Worm (Caenorhabditis elegans): ENCODE results near the gene F31E3.12.

The F31E3.12 gene

ce11 chrIII:6989201-6989600, 20.0 kb downstream of the F31E3.12 start:
- TF ChIP-seq ref-1 (GFP tag; conservative IDR thresholded peaks at IDR 0.05) (no peak), med-1 (GFP tag; optimal IDR thresholded peaks at IDR 0.05; ENCODE audit: insufficient read depth) (no peak), ztf-23 (GFP tag; IDR thresholded peaks at IDR 0.05) (no peak), ztf-29 (GFP tag; IDR thresholded peaks at IDR 0.05) (no peak), klf-2 (GFP tag; conservative IDR thresholded peaks at IDR 0.05) (no peak)

DNA sequence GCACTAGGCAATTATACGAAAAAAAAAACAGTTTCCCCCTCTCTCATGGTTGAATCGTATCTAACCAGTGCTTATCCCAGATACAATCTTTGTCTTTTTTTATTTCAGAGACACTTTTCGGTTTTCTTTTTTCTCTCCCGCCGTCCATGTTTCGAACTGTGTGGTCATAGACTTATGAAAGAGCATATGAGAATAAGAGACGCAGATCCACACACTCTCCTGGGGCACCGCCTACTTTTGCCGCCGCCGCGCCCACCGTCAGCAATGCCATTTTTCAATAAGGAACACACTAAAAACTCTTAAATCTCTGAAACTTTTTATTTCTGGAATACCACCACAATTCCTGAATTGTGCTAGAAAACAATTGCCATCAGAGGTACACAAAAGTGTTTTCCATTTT, 20.7 kb downstream of the F31E3.12 start, which contains the start of gene prk-1:
Gene prk-1, plus strand, starts transcription at position 269 of the 400 bp plus-strand sequence.
- TF ChIP-seq ztf-23 (GFP tag; IDR thresholded peaks at IDR 0.05), result no peak

DNA sequence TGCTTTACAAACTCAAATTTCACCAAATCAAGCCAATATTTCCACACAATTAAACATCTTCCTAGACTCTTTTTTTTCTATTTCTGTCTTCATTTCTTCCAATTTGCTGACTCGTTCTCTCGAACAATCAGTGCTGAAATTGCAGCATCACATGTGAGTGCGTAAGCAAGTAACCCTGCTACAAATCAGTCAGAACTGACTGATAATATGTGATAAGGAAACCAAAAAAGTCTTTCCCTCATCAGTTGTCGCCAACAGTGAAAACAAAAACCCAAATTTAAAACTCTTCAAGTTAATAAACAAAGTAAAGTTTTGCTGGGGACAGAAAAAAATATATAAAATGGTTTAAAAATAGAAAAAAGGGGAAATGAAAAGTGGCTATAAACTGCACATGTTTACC, 22.3 kb downstream of the F31E3.12 start:
- TF ChIP-seq tab-1 (GFP tag; IDR thresholded peaks at IDR 0.05), result no peak
- no peak for TF ChIP-seq cog-1 (tag; optimal IDR thresholded peaks at IDR 0.05)
- no peak for TF ChIP-seq flt-1 (GFP tag; IDR thresholded peaks at IDR 0.05)
- TF ChIP-seq ref-1 (GFP tag; conservative IDR thresholded peaks at IDR 0.05), result no peak
- no peak for TF ChIP-seq ztf-29 (GFP tag; IDR thresholded peaks at IDR 0.05)
- TF ChIP-seq klf-2 (GFP tag; conservative IDR thresholded peaks at IDR 0.05), result no peak
- no peak for TF ChIP-seq ztf-23 (GFP tag; IDR thresholded peaks at IDR 0.05)
- no peak for TF ChIP-seq med-1 (GFP tag; optimal IDR thresholded peaks at IDR 0.05; ENCODE audit: insufficient read depth)
- no peak for TF ChIP-seq T22C8.4 (GFP tag; IDR thresholded peaks at IDR 0.05)

DNA sequence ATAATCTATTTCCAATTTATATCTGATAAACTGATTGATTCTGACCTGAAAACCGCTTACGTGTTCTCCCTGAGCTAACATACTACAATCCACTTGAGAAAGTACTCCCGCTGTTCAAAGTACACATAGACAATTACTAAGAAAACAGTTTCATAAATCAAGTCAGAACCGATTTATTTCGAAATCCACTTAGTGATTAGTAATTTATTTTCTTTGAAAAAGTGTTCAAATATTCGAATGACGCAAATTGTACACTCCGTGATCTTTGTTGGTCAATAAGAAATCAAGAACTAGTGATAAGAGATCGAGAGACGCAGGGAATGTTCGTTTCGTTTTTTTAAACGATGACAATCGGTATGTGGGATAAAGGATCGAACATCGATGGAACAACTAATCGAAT, 23.3 kb downstream of the F31E3.12 start:
- TF ChIP-seq ztf-29 (GFP tag; IDR thresholded peaks at IDR 0.05) (no peak), flt-1 (GFP tag; IDR thresholded peaks at IDR 0.05) (no peak), ztf-23 (GFP tag; IDR thresholded peaks at IDR 0.05) (no peak), T22C8.4 (GFP tag; IDR thresholded peaks at IDR 0.05) (no peak), cog-1 (tag; optimal IDR thresholded peaks at IDR 0.05) (no peak), tab-1 (GFP tag; IDR thresholded peaks at IDR 0.05) (no peak), ref-1 (GFP tag; conservative IDR thresholded peaks at IDR 0.05) (no peak)

- TF ChIP-seq ref-1 (GFP tag; conservative IDR thresholded peaks at IDR 0.05) (no peak), flt-1 (GFP tag; IDR thresholded peaks at IDR 0.05) (no peak), klf-2 (GFP tag; conservative IDR thresholded peaks at IDR 0.05) (no peak), ztf-29 (GFP tag; IDR thresholded peaks at IDR 0.05) (no peak), med-1 (GFP tag; optimal IDR thresholded peaks at IDR 0.05; ENCODE audit: insufficient read depth) (no peak), ztf-23 (GFP tag; IDR thresholded peaks at IDR 0.05) (no peak), cog-1 (tag; optimal IDR thresholded peaks at IDR 0.05) (no peak), T22C8.4 (GFP tag; IDR thresholded peaks at IDR 0.05) (no peak), tab-1 (GFP tag; IDR thresholded peaks at IDR 0.05) (no peak)
These were observed 24.0 kb downstream of the F31E3.12 start for ce11 chrIII:6993179-6993578.

- TF ChIP-seq klf-2 (GFP tag; conservative IDR thresholded peaks at IDR 0.05), result no peak
- no peak for TF ChIP-seq ztf-23 (GFP tag; IDR thresholded peaks at IDR 0.05)
- TF ChIP-seq med-1 (GFP tag; optimal IDR thresholded peaks at IDR 0.05; ENCODE audit: insufficient read depth), result no peak
- TF ChIP-seq tab-1 (GFP tag; IDR thresholded peaks at IDR 0.05), result no peak
These were observed 33.0 kb downstream of the F31E3.12 start for ce11 chrIII:7002143-7002542.

- TF ChIP-seq tab-1 (GFP tag; IDR thresholded peaks at IDR 0.05) (no peak), ref-1 (GFP tag; conservative IDR thresholded peaks at IDR 0.05) (no peak), klf-2 (GFP tag; conservative IDR thresholded peaks at IDR 0.05) (no peak), ztf-23 (GFP tag; IDR thresholded peaks at IDR 0.05) (no peak), T22C8.4 (GFP tag; IDR thresholded peaks at IDR 0.05) (no peak), flt-1 (GFP tag; IDR thresholded peaks at IDR 0.05) (no peak), cog-1 (tag; optimal IDR thresholded peaks at IDR 0.05) (no peak), med-1 (GFP tag; optimal IDR thresholded peaks at IDR 0.05; ENCODE audit: insufficient read depth) (no peak)
These were observed 36.2 kb downstream of the F31E3.12 start, which contains the start of gene C06E8.5 for ce11 chrIII:7005350-7005749. Gene C06E8.5, minus strand, starts transcription at chrIII:7005450.

- TF ChIP-seq ztf-23 (GFP tag; IDR thresholded peaks at IDR 0.05) (no peak), ref-1 (GFP tag; conservative IDR thresholded peaks at IDR 0.05) (no peak), ztf-29 (GFP tag; IDR thresholded peaks at IDR 0.05) (no peak), cog-1 (tag; optimal IDR thresholded peaks at IDR 0.05) (no peak), T22C8.4 (GFP tag; IDR thresholded peaks at IDR 0.05) (no peak)
These were observed 39.6 kb downstream of the F31E3.12 start, which contains the start of gene lgc-38 for ce11 chrIII:7008836-7009235. Gene lgc-38, plus strand, starts transcription at chrIII:7009136.

- TF ChIP-seq ref-1 (GFP tag; conservative IDR thresholded peaks at IDR 0.05), result no peak
- TF ChIP-seq klf-2 (GFP tag; conservative IDR thresholded peaks at IDR 0.05), result no peak
- TF ChIP-seq cog-1 (tag; optimal IDR thresholded peaks at IDR 0.05), result no peak
- no peak for TF ChIP-seq flt-1 (GFP tag; IDR thresholded peaks at IDR 0.05)
- TF ChIP-seq med-1 (GFP tag; optimal IDR thresholded peaks at IDR 0.05; ENCODE audit: insufficient read depth), result no peak
- no peak for TF ChIP-seq tab-1 (GFP tag; IDR thresholded peaks at IDR 0.05)
- TF ChIP-seq ztf-23 (GFP tag; IDR thresholded peaks at IDR 0.05), result no peak
- TF ChIP-seq T22C8.4 (GFP tag; IDR thresholded peaks at IDR 0.05), result no peak
- TF ChIP-seq ztf-29 (GFP tag; IDR thresholded peaks at IDR 0.05), result no peak
These were observed 42.9 kb downstream of the F31E3.12 start for ce11 chrIII:7012060-7012459.

- TF ChIP-seq T22C8.4 (GFP tag; IDR thresholded peaks at IDR 0.05) (no peak), tab-1 (GFP tag; IDR thresholded peaks at IDR 0.05) (no peak), ztf-29 (GFP tag; IDR thresholded peaks at IDR 0.05) (no peak), ztf-23 (GFP tag; IDR thresholded peaks at IDR 0.05) (no peak), med-1 (GFP tag; optimal IDR thresholded peaks at IDR 0.05; ENCODE audit: insufficient read depth) (no peak), cog-1 (tag; optimal IDR thresholded peaks at IDR 0.05) (no peak), klf-2 (GFP tag; conservative IDR thresholded peaks at IDR 0.05) (no peak), ref-1 (GFP tag; conservative IDR thresholded peaks at IDR 0.05) (no peak), flt-1 (GFP tag; IDR thresholded peaks at IDR 0.05) (no peak)
These were observed 44.6 kb downstream of the F31E3.12 start for ce11 chrIII:7013764-7014163.

Measured in whole organism, midembryonic.